Fruit fly (Drosophila melanogaster): Measurements from ENCODE around the gene Sgt.

The Sgt gene

DNA sequence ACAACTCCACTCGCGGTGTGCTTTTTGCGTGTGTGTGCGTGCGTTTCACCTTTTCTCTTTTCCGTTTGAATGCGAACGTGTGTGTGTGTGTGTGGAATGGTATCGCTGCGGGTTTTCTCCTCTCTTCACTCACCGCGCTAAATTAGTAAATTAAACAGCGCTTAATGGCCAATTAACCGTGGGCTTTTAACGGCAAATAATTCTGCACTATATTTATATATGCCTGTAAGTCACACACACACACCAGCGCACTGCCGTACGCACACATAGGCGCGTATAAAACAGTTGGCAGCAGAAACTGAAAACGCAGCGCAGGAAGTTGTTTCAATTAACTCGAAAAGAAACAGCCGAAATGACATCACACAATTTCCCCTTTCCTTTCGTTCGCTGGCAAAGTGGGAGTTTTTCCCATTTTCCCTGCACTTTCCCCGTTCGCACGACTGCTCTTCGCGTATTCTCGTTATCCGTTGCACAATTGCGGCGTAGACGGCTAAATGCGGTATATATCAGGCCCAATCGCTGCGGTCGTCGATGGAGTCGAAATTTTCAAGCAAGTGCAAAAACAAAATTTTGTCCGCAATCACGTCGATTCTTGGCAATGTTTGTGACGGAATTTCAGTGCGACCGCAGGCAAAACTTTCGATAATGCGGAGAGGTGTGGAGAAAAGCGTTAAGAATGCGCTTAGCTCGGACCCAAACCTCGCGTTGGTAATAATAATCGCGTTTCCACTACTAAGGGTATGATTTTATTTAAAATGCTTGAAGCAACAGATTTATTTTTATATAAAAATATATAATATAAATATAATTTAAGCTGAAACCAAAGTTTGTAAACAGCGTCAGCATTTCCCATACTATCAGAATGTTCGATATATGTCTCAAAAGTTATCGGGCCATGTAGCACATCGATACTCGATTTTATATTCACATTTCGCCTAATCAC lies 1.4 kb downstream of the Sgt start, which contains the start of gene BicD (continued):
- no peak for TF ChIP-seq Awh (GFP tag; IDR thresholded peaks at IDR 0.05)
- peak; percentile 65 for TF ChIP-seq Jarid2 (GFP tag; optimal IDR thresholded peaks at IDR 0.05)
- peak; percentile 97 for TF ChIP-seq CG11560 (tag; IDR thresholded peaks at IDR 0.05)
- peak; percentile 75 for TF ChIP-seq Vsx1 (GFP tag; optimal IDR thresholded peaks at IDR 0.05)
- no peak for TF ChIP-seq CG15479 (GFP tag; optimal IDR thresholded peaks at IDR 0.05)
- TF ChIP-seq CG31224 (GFP tag; IDR thresholded peaks at IDR 0.05) = no peak
- peak; percentile 14 for TF ChIP-seq CG6654 (GFP tag; optimal IDR thresholded peaks at IDR 0.05)
- no peak for TF ChIP-seq CG16815 (GFP tag; optimal IDR thresholded peaks at IDR 0.05)
- TF ChIP-seq luna (GFP tag; optimal IDR thresholded peaks at IDR 0.05) = no peak
- no peak for TF ChIP-seq ranshi (GFP tag; IDR thresholded peaks at IDR 0.05)
- no peak for TF ChIP-seq CG3847 (GFP tag; IDR thresholded peaks at IDR 0.05)
- TF ChIP-seq Med (GFP tag) = peak; percentile 76
- no peak for TF ChIP-seq kah (GFP tag; optimal IDR thresholded peaks at IDR 0.05)
- peak; percentile 99 for TF ChIP-seq nerfin-1 (tag; optimal IDR thresholded peaks at IDR 0.05)
- TF ChIP-seq CG5245 (GFP tag; optimal IDR thresholded peaks at IDR 0.05) = no peak
- no peak for TF ChIP-seq Poxn (GFP tag; IDR thresholded peaks at IDR 0.05)
- no peak for TF ChIP-seq al (GFP tag; IDR thresholded peaks at IDR 0.05)
- TF ChIP-seq ab (GFP tag; optimal IDR thresholded peaks at IDR 0.05) = no peak
- no peak for TF ChIP-seq klu (GFP tag; IDR thresholded peaks at IDR 0.05)
- TF ChIP-seq B-H1 (GFP tag; IDR thresholded peaks at IDR 0.05) = no peak
- no peak for TF ChIP-seq az2 (GFP tag; optimal IDR thresholded peaks at IDR 0.05)
- TF ChIP-seq CG16813 (GFP tag; IDR thresholded peaks at IDR 0.05; ENCODE audit: partially characterized antibody) = peak; percentile 66
- TF ChIP-seq sqz (GFP tag; optimal IDR thresholded peaks at IDR 0.05) = no peak
- TF ChIP-seq ERR (GFP tag; optimal IDR thresholded peaks at IDR 0.05) = no peak
- TF ChIP-seq twi (tag; optimal IDR thresholded peaks at IDR 0.05) = no peak
- TF ChIP-seq Trl (optimal IDR thresholded peaks at IDR 0.05) = peak in 1 of 2 experiments; percentile 17
- TF ChIP-seq Trl (GFP tag; optimal IDR thresholded peaks at IDR 0.05) = no peak
- TF ChIP-seq CG3163 (GFP tag; optimal IDR thresholded peaks at IDR 0.05) = peak; percentile 5
- no peak for TF ChIP-seq Neu2 (GFP tag; optimal IDR thresholded peaks at IDR 0.05; ENCODE audit: borderline replicate concordance)
- TF ChIP-seq slbo (GFP tag; IDR thresholded peaks at IDR 0.05) = no peak
- TF ChIP-seq row (GFP tag; IDR thresholded peaks at IDR 0.05) = no peak
- no peak for TF ChIP-seq CG13624 (GFP tag; optimal IDR thresholded peaks at IDR 0.05)
- no peak for TF ChIP-seq CG3281 (GFP tag; optimal IDR thresholded peaks at IDR 0.05)
- TF ChIP-seq gce (GFP tag; IDR thresholded peaks at IDR 0.05) = no peak
- peak; percentile 46 for TF ChIP-seq D (optimal IDR thresholded peaks at IDR 0.05)
- TF ChIP-seq D (GFP tag; optimal IDR thresholded peaks at IDR 0.05) = no peak
- no peak for TF ChIP-seq Lim3 (GFP tag; IDR thresholded peaks at IDR 0.05)
- TF ChIP-seq gsb-n (tag; optimal IDR thresholded peaks at IDR 0.05) = peak; percentile 3
- TF ChIP-seq croc (GFP tag; conservative IDR thresholded peaks at IDR 0.05) = no peak
- TF ChIP-seq CG12769 (tag; optimal IDR thresholded peaks at IDR 0.05) = peak; percentile 54
- no peak for TF ChIP-seq bowl (GFP tag; IDR thresholded peaks at IDR 0.05)
- TF ChIP-seq CG2116 (GFP tag; optimal IDR thresholded peaks at IDR 0.05) = peak; percentile 87
- no peak for TF ChIP-seq tap (tag; optimal IDR thresholded peaks at IDR 0.05)
- TF ChIP-seq CG13424 (tag; optimal IDR thresholded peaks at IDR 0.05) = peak; percentile 4
- TF ChIP-seq abd-A (tag; optimal IDR thresholded peaks at IDR 0.05) = no peak
- no peak for TF ChIP-seq Dbx (GFP tag; IDR thresholded peaks at IDR 0.05)
- no peak for TF ChIP-seq mld (GFP tag; IDR thresholded peaks at IDR 0.05; ENCODE audit: partially characterized antibody)
- no peak for TF ChIP-seq CG7786 (GFP tag; optimal IDR thresholded peaks at IDR 0.05)
- TF ChIP-seq CG12942 (GFP tag; optimal IDR thresholded peaks at IDR 0.05) = no peak
- peak; percentile 98 for TF ChIP-seq sd (tag; optimal IDR thresholded peaks at IDR 0.05)
- TF ChIP-seq dati (GFP tag; IDR thresholded peaks at IDR 0.05) = no peak
